Fruit fly (Drosophila melanogaster) whole organism, embryonic: ENCODE data around the gene CG31051.

Experiments
- B-H2 ChIP-seq: fragments of 200-800 bp; sonication (Bioruptor generic); optimal IDR thresholded peaks from 2 replicates; lab custom pipeline; 2018; ENCODE audit warnings: missing biosample characterization, mild to moderate bottlenecking, missing genetic modification characterization
- CG10366 ChIP-seq: fragments of 200-800 bp; sonication (Bioruptor generic); IDR thresholded peaks from 2 replicates; pipeline ENCODE4 v1.3.6; 2022; ENCODE audit warnings: missing biosample characterization, missing genetic modification characterization
- CG11093 ChIP-seq: fragments of 200-800 bp; sonication (Bioruptor generic); IDR thresholded peaks from 3 replicates; pipeline ENCODE4 v1.3.6; 2022; ENCODE audit warnings: missing biosample characterization, missing genetic modification characterization
- CG11696 ChIP-seq: fragments of 200-800 bp; sonication (Bioruptor generic); IDR thresholded peaks from 2 replicates; pipeline ENCODE4 v1.3.6; 2022; ENCODE audit warnings: missing biosample characterization, missing genetic modification characterization
- CG13296 ChIP-seq: fragments of 200-800 bp; sonication (Bioruptor generic); optimal IDR thresholded peaks from 3 replicates; lab custom pipeline; 2018; ENCODE audit warnings: missing biosample characterization, mild to moderate bottlenecking, missing genetic modification characterization
- CG15479 ChIP-seq: fragments of 200-800 bp; sonication (Bioruptor generic); optimal IDR thresholded peaks from 3 replicates; lab custom pipeline; 2019; ENCODE audit warnings: missing biosample characterization, mild to moderate bottlenecking, missing genetic modification characterization, moderate library complexity
- CG18476 ChIP-seq: fragments of 200-800 bp; sonication (Bioruptor generic); optimal IDR thresholded peaks from 2 replicates; lab custom pipeline; 2016; ENCODE audit warnings: missing biosample characterization, mild to moderate bottlenecking, missing genetic modification characterization
- CG2712 ChIP-seq: fragments of 200-800 bp; optimal IDR thresholded peaks from 3 replicates; lab custom pipeline; 2019; ENCODE audit warnings: missing biosample characterization, mild to moderate bottlenecking, missing genetic modification characterization, moderate library complexity
- CG30020 ChIP-seq: fragments of 200-800 bp; optimal IDR thresholded peaks from 2 replicates; lab custom pipeline; 2019; ENCODE audit warnings: missing biosample characterization, mild to moderate bottlenecking, missing genetic modification characterization, moderate library complexity
- CG32772 ChIP-seq: fragments of 200-800 bp; sonication (Bioruptor generic); IDR thresholded peaks from 2 replicates; pipeline ENCODE4 v1.3.6; 2022; ENCODE audit warnings: missing biosample characterization, missing genetic modification characterization
- CG5245 ChIP-seq: fragments of 200-800 bp; sonication (Bioruptor generic); optimal IDR thresholded peaks from 3 replicates; lab custom pipeline; 2016; ENCODE audit warnings: missing biosample characterization, missing genetic modification characterization
- CG6689 ChIP-seq: fragments of 200-800 bp; sonication (Bioruptor generic); IDR thresholded peaks from 2 replicates; pipeline ENCODE4 v1.3.6; 2022; ENCODE audit warnings: missing biosample characterization, missing genetic modification characterization
- CG7839 ChIP-seq: fragments of 200-800 bp; sonication (Bioruptor generic); optimal IDR thresholded peaks from 3 replicates; lab custom pipeline; 2018; ENCODE audit warnings: missing biosample characterization, mild to moderate bottlenecking, missing genetic modification characterization, moderate library complexity
- CG7987 ChIP-seq: fragments of 200-800 bp; sonication (Bioruptor generic); optimal IDR thresholded peaks from 2 replicates; lab custom pipeline; 2018; ENCODE audit warnings: missing biosample characterization, mild to moderate bottlenecking, missing genetic modification characterization, moderate library complexity
- CG8089 ChIP-seq: fragments of 200-800 bp; sonication (Bioruptor generic); optimal IDR thresholded peaks from 3 replicates; lab custom pipeline; 2016; ENCODE audit warnings: missing biosample characterization, missing genetic modification characterization
- CG8359 ChIP-seq: fragments of 200-800 bp; sonication (Bioruptor generic); optimal IDR thresholded peaks from 2 replicates; lab custom pipeline; 2017; ENCODE audit warnings: missing biosample characterization, mild to moderate bottlenecking, missing genetic modification characterization, borderline replicate concordance
- CG9437 ChIP-seq: fragments of 200-800 bp; sonication (Bioruptor generic); optimal IDR thresholded peaks from 2 replicates; lab custom pipeline; 2018; ENCODE audit warnings: missing biosample characterization, mild to moderate bottlenecking, missing genetic modification characterization
- D ChIP-seq, 2 experiments: fragments of 200-800 bp in 1 of 2; fragments of >200 bp in 1 of 2; sonication (Bioruptor generic) in 1 of 2; optimal IDR thresholded peaks; 2 replicates in 1 of 2; 3 replicates in 1 of 2; lab custom pipeline; 2017; ENCODE audit warnings: mild to moderate bottlenecking in 1 of 2, missing biosample characterization in 1 of 2, missing genetic modification characterization in 1 of 2, missing genetic modification reagents in 1 of 2
- D19A ChIP-seq: fragments of 200-800 bp; optimal IDR thresholded peaks from 3 replicates; lab custom pipeline; 2019; ENCODE audit warnings: missing biosample characterization, mild to moderate bottlenecking, missing genetic modification characterization, moderate library complexity
- Mad ChIP-seq: fragments of 200-800 bp; sonication (Bioruptor generic); optimal IDR thresholded peaks from 2 replicates; lab custom pipeline; 2016; ENCODE audit warnings: missing biosample characterization, missing genetic modification characterization
- Med ChIP-seq: fragments of 200-800 bp; sonication (Bioruptor generic); peaks from one replicate; lab custom pipeline; 2016; ENCODE audit warnings: missing biosample characterization, missing genetic modification characterization, mild to moderate bottlenecking, inconsistent platforms, moderate library complexity
- NC2α ChIP-seq: fragments of 200-800 bp; sonication (Bioruptor generic); optimal IDR thresholded peaks from 2 replicates; lab custom pipeline; 2016; ENCODE audit warnings: missing biosample characterization, missing genetic modification characterization
- Poxn ChIP-seq: fragments of 200-800 bp; sonication (Bioruptor generic); IDR thresholded peaks from 2 replicates; pipeline ENCODE4 v1.3.6; 2022; ENCODE audit warnings: missing biosample characterization, missing genetic modification characterization
- Ravus ChIP-seq: fragments of 200-800 bp; sonication (Bioruptor generic); IDR thresholded peaks from 2 replicates; pipeline ENCODE4 v1.3.6; 2022; ENCODE audit warnings: missing biosample characterization, missing genetic modification characterization
- Vsx1 ChIP-seq: fragments of 200-800 bp; sonication (Bioruptor generic); optimal IDR thresholded peaks from 2 replicates; lab custom pipeline; 2017; ENCODE audit warnings: missing biosample characterization, mild to moderate bottlenecking, missing genetic modification characterization, missing genetic modification reagents
- Xrp1 ChIP-seq: fragments of 200-800 bp; sonication (Bioruptor generic); IDR thresholded peaks from 2 replicates; pipeline ENCODE4 v1.3.6; 2022; ENCODE audit warnings: missing biosample characterization, missing genetic modification characterization
- ato ChIP-seq: fragments of 200-800 bp; sonication (Bioruptor generic); IDR thresholded peaks from 2 replicates; pipeline ENCODE4 v1.3.6; 2022; ENCODE audit warnings: missing biosample characterization, missing genetic modification characterization; ENCODE audit not compliant: partially characterized antibody
- bsh ChIP-seq, 2 experiments: fragments of 200-800 bp; sonication (Bioruptor generic); optimal IDR thresholded peaks; 2 replicates each; lab custom pipeline; 2017 to 2018; ENCODE audit warnings: mild to moderate bottlenecking in 2 of 2, missing biosample characterization in 2 of 2, missing genetic modification characterization in 2 of 2, moderate library complexity in 1 of 2
- chn ChIP-seq: fragments of 200-800 bp; sonication (Bioruptor generic); optimal IDR thresholded peaks from 2 replicates; lab custom pipeline; 2016; ENCODE audit warnings: missing biosample characterization, missing genetic modification characterization
- corto ChIP-seq: fragments of 200-800 bp; sonication (Bioruptor generic); optimal IDR thresholded peaks from 2 replicates; lab custom pipeline; 2016; ENCODE audit warnings: missing biosample characterization, mild to moderate bottlenecking, missing genetic modification characterization, moderate library complexity
- danr ChIP-seq: fragments of 200-800 bp; sonication (Bioruptor generic); IDR thresholded peaks from 2 replicates; pipeline ENCODE4 v1.3.6; 2022; ENCODE audit warnings: missing biosample characterization, missing genetic modification characterization
- fd3F ChIP-seq: fragments of 200-800 bp; sonication (Bioruptor generic); optimal IDR thresholded peaks from 2 replicates; lab custom pipeline; 2018; ENCODE audit warnings: missing biosample characterization, mild to moderate bottlenecking, missing genetic modification characterization, moderate library complexity
- fu2 ChIP-seq: fragments of 200-800 bp; sonication (Bioruptor generic); optimal IDR thresholded peaks from 2 replicates; lab custom pipeline; 2016; ENCODE audit warnings: missing biosample characterization, missing genetic modification characterization
- ham ChIP-seq: fragments of 200-800 bp; sonication (Bioruptor generic); IDR thresholded peaks from 2 replicates; pipeline ENCODE4 v1.3.6; 2022; ENCODE audit warnings: missing biosample characterization, missing genetic modification characterization
- mirr ChIP-seq: fragments of 200-800 bp; sonication (Bioruptor generic); optimal IDR thresholded peaks from 3 replicates; lab custom pipeline; 2018; ENCODE audit warnings: missing biosample characterization, mild to moderate bottlenecking, missing genetic modification characterization
- prd ChIP-seq, 3 experiments: fragments of >200 bp in 2 of 3; fragments of 200-800 bp in 1 of 3; sonication (Bioruptor generic) in 1 of 3; optimal IDR thresholded peaks in 2 of 3; IDR thresholded peaks in 1 of 3; 2 replicates in 2 of 3; 3 replicates in 1 of 3; pipeline versions ENCODE4 v1.3.6 to Lab custom; 2017 to 2022; ENCODE audit warnings: missing biosample characterization in 1 of 3, missing genetic modification characterization in 1 of 3
- sens ChIP-seq: fragments of 200-800 bp; sonication (Bioruptor generic); peaks from one replicate; lab custom pipeline; 2016; ENCODE audit warnings: missing biosample characterization, missing genetic modification characterization
- tll ChIP-seq, 2 experiments: fragments of 200-800 bp in 1 of 2; fragments of >200 bp in 1 of 2; sonication (Bioruptor generic) in 1 of 2; optimal IDR thresholded peaks; 2 replicates each; lab custom pipeline; 2017 to 2019; ENCODE audit warnings: missing biosample characterization in 2 of 2, missing genetic modification characterization in 2 of 2, mild to moderate bottlenecking in 1 of 2, moderate library complexity in 1 of 2
- tna ChIP-seq: fragments of 200-800 bp; sonication (Bioruptor generic); IDR thresholded peaks from 2 replicates; pipeline ENCODE4 v1.3.6; 2022; ENCODE audit warnings: missing biosample characterization, missing genetic modification characterization; ENCODE audit not compliant: partially characterized antibody
- toy ChIP-seq: fragments of 200-800 bp; sonication (Bioruptor generic); IDR thresholded peaks from 2 replicates; pipeline ENCODE4 v1.3.6; 2022; ENCODE audit warnings: missing biosample characterization, missing genetic modification characterization
- ttk ChIP-seq: fragments of 200-800 bp; sonication (Bioruptor generic); IDR thresholded peaks from 2 replicates; pipeline ENCODE4 v2.1.2; 2022; ENCODE audit warnings: missing biosample characterization, missing genetic modification characterization
- twi ChIP-seq: fragments of 200-800 bp; optimal IDR thresholded peaks from 2 replicates; lab custom pipeline; 2019; ENCODE audit warnings: missing biosample characterization, mild to moderate bottlenecking, missing genetic modification characterization, moderate library complexity
- zen ChIP-seq: fragments of 200-800 bp; sonication (Bioruptor generic); optimal IDR thresholded peaks from 3 replicates; lab custom pipeline; 2018; ENCODE audit warnings: missing biosample characterization, mild to moderate bottlenecking, missing genetic modification characterization, moderate library complexity
- zen2 ChIP-seq: fragments of 200-800 bp; sonication (Bioruptor generic); IDR thresholded peaks from 3 replicates; pipeline ENCODE4 v1.3.6; 2022; ENCODE audit warnings: missing biosample characterization, missing genetic modification characterization; ENCODE audit not compliant: partially characterized antibody
- zfh2 ChIP-seq: fragments of 200-800 bp; sonication (Bioruptor generic); optimal IDR thresholded peaks from 2 replicates; lab custom pipeline; 2016; ENCODE audit warnings: missing biosample characterization, missing genetic modification characterization

The CG31051 gene

dm6 chr3R:28556385-28556784 is 36.1 kb upstream of the CG31051 start (continued):
- peak; percentile 61 for TF ChIP-seq Vsx1 (GFP tag; lab: Kevin White, UChicago)
- no peak for TF ChIP-seq zen2
- peak; percentile 44 for TF ChIP-seq fd3F (GFP tag; lab: Kevin White, UChicago)
- TF ChIP-seq corto (GFP tag; lab: Kevin White, UChicago): no peak
- TF ChIP-seq Poxn (GFP tag; lab: Robert Waterston, UW): no peak
- no peak for TF ChIP-seq ato (GFP tag; lab: Robert Waterston, UW)
- no peak for TF ChIP-seq CG8089 (GFP tag; lab: Kevin White, UChicago)
- TF ChIP-seq CG7839 (tag; lab: Kevin White, UChicago): no peak
- TF ChIP-seq CG7987 (GFP tag; lab: Kevin White, UChicago): peak; percentile 21
- TF ChIP-seq danr (GFP tag; lab: Robert Waterston, UW): no peak
- no peak for TF ChIP-seq CG9437
- no peak for TF ChIP-seq CG32772 (GFP tag; lab: Robert Waterston, UW)
- no peak for TF ChIP-seq CG11696 (GFP tag; lab: Robert Waterston, UW)
- TF ChIP-seq Xrp1 (GFP tag; lab: Robert Waterston, UW): peak; percentile 66
- no peak for TF ChIP-seq B-H2

- 0 out of 2 replicates have a peak, but pooled peaks have one; percentile 5 for TF ChIP-seq Xrp1 (GFP tag; lab: Robert Waterston, UW)
- no peak for TF ChIP-seq CG5245 (GFP tag; lab: Kevin White, UChicago)
- TF ChIP-seq D19A (tag; lab: Kevin White, UChicago): peak; percentile 83
- peak; percentile 76 for TF ChIP-seq sens
- peak; percentile 77 for TF ChIP-seq Med
These were observed 35.5 kb upstream of the CG31051 start for dm6 chr3R:28555793-28556192.

DNA sequence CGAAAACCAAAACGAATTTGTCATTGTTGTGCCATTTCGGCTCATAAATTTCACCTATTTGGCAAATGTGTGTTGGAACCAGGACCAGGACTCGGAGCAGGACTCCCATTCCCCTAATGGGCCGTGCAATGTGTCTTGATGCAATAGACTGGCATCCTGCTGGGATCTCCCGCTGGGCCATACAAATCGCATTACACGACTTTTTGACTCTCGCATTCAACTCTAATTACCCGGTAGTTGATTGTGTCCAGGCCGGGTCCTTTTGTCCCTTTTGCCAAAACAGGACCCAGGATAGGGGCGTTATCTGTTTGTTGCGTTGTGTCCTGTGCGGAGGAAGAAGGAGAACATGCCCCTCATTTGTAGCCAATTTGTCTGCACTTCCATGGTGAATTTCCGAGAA is 35.0 kb upstream of the CG31051 start:
- peak; percentile 34 for TF ChIP-seq CG15479 (GFP tag; lab: Kevin White, UChicago)
- peak; percentile 55 for TF ChIP-seq sens
- no peak for TF ChIP-seq CG30020 (tag; lab: Kevin White, UChicago)
- no peak for TF ChIP-seq fu2 (GFP tag; lab: Kevin White, UChicago)
- TF ChIP-seq zen: peak; percentile 87
- no peak for TF ChIP-seq CG11093 (GFP tag; lab: Robert Waterston, UW)
- TF ChIP-seq tll (GFP tag; optimal IDR thresholded peaks at IDR 0.05; lab: Kevin White, UChicago): peak in 1 of 2 experiments; percentile 82
- peak; percentile 69 for TF ChIP-seq twi (tag; lab: Kevin White, UChicago)
- TF ChIP-seq prd (optimal IDR thresholded peaks at IDR 0.05; lab: Kevin White, UChicago): no peak
- TF ChIP-seq prd (GFP tag; IDR thresholded peaks at IDR 0.05; lab: Robert Waterston, UW): peak; percentile 65; the same call in 2 of the 3 replicates
- peak; percentile 86 for TF ChIP-seq D (optimal IDR thresholded peaks at IDR 0.05; lab: Kevin White, UChicago)
- no peak for TF ChIP-seq D (GFP tag; optimal IDR thresholded peaks at IDR 0.05; lab: Kevin White, UChicago)

DNA sequence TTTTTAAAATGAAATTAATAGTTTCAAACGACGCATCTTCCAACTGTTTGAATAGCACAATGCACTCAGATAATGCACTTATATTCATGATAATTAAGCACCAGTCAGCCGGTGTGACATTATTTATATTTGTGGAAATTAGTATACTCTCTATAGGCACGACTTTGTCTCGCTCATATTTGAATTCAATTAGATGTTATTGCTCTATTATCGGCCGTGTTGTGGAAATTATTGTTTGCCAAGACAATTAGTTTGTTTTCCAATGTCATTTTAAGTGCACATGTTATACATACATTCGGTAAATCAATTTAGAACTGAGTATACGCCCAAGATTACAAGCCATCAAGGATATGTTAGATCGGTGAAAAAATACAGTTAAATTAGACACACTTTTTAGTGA is 32.7 kb upstream of the CG31051 start:
- no peak for TF ChIP-seq Ravus (GFP tag; lab: Robert Waterston, UW)
- no peak for TF ChIP-seq tna
- no peak for TF ChIP-seq chn (GFP tag; lab: Kevin White, UChicago)
- no peak for TF ChIP-seq CG13296 (GFP tag; lab: Kevin White, UChicago)
- TF ChIP-seq NC2α: no peak
- peak in 1 of 2 experiments; percentile 40 for TF ChIP-seq bsh (GFP tag; optimal IDR thresholded peaks at IDR 0.05; lab: Kevin White, UChicago)
- no peak for TF ChIP-seq CG18476 (GFP tag; lab: Kevin White, UChicago)
- peak; percentile 39 for TF ChIP-seq sens
- TF ChIP-seq ttk (GFP tag; lab: Robert Waterston, UW): no peak
- no peak for TF ChIP-seq CG2712 (tag; lab: Kevin White, UChicago)
- no peak for TF ChIP-seq ham
- TF ChIP-seq zfh2 (GFP tag; lab: Kevin White, UChicago): no peak
- no peak for TF ChIP-seq CG8359 (GFP tag; lab: Kevin White, UChicago)
- TF ChIP-seq corto (GFP tag; lab: Kevin White, UChicago): no peak
- no peak for TF ChIP-seq toy (GFP tag; lab: Robert Waterston, UW)
- TF ChIP-seq danr (GFP tag; lab: Robert Waterston, UW): no peak
- no peak for TF ChIP-seq CG6689
- TF ChIP-seq CG10366 (GFP tag; lab: Robert Waterston, UW): no peak
- no peak for TF ChIP-seq Mad (GFP tag; lab: Kevin White, UChicago)
- TF ChIP-seq mirr: no peak
